Worm (Caenorhabditis elegans): ENCODE measurements around the gene C14C11.7.
A peak's percentile ranks its signal among the peaks of the same experiment; 100 is the strongest.

Gene C14C11.7

DNA sequence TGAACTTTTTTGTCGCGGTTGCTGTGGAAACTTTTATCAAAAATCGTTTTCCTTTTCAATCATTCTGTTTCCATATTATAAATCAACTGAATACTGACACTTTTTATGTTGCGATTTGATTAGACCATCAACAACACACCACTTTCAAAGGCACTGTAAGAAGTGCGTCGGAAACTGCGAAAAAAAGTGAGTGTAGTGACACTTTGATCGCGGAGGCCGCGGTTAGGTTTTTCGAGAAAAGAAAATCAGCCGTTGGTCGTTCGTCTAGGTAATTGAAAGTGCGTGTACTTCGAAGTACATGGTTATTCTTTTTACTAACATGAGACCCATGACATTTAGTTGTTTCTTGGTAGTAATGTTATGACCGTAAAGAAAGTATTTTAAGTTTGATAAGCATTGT lies 29.7 kb upstream of the C14C11.7 start (continued):
- no peak for TF ChIP-seq spr-1 (tag; optimal IDR thresholded peaks at IDR 0.05)
- TF ChIP-seq nhr-102 (tag; optimal IDR thresholded peaks at IDR 0.05): no peak
- TF ChIP-seq egl-27 (tag; optimal IDR thresholded peaks at IDR 0.05): no peak
- no peak for TF ChIP-seq lin-38 (GFP tag; IDR thresholded peaks at IDR 0.05)
- peak; percentile 47 for TF ChIP-seq hlh-11 (tag; optimal IDR thresholded peaks at IDR 0.05)
- TF ChIP-seq Y5F2A.4 (GFP tag; optimal IDR thresholded peaks at IDR 0.05): no peak
- no peak for TF ChIP-seq R02D3.7 (tag; optimal IDR thresholded peaks at IDR 0.05)
- TF ChIP-seq lin-29 (GFP tag; IDR thresholded peaks at IDR 0.05): no peak
- TF ChIP-seq ceh-44 (GFP tag; IDR thresholded peaks at IDR 0.05): no peak

DNA sequence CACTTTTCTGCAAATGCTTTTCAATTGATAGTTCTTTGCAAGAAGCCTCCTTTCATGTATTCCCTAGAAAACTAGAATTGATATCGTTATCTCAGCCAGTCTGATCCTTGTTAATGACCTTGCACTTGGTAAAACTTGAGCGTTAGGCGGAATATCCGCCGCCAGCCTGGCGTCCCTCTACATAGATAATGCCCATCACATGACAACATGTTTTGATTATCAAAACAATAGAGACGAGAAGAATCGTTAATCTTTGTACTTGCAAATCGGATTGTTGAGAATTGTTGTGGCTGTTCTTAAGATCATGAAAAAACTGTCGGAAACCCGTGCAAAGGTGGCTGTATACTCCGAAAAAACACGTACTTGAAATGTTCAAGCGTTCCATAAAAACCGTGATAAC lies 27.7 kb upstream of the C14C11.7 start:
- TF ChIP-seq rbr-2 (tag; optimal IDR thresholded peaks at IDR 0.05) (no peak), tra-1 (GFP tag; IDR thresholded peaks at IDR 0.05) (no peak), vab-7 (GFP tag; IDR thresholded peaks at IDR 0.05) (no peak), zip-11 (GFP tag; IDR thresholded peaks at IDR 0.05) (no peak), ztf-11 (tag; optimal IDR thresholded peaks at IDR 0.05) (no peak), ztf-7 (tag; optimal IDR thresholded peaks at IDR 0.05) (no peak), mdl-1 (tag; optimal IDR thresholded peaks at IDR 0.05) (peak in 1 of 2 experiments; percentile 4), unc-62 (GFP tag; optimal IDR thresholded peaks at IDR 0.05 in 1 of 2) (peak in 1 of 2 experiments; percentile 72), unc-62 (tag; optimal IDR thresholded peaks at IDR 0.05) (no peak), aly-2 (tag; optimal IDR thresholded peaks at IDR 0.05) (no peak), hlh-11 (tag; optimal IDR thresholded peaks at IDR 0.05) (peak; percentile 36), fkh-10 (GFP tag; optimal IDR thresholded peaks at IDR 0.05) (no peak), nhr-10 (tag; optimal IDR thresholded peaks at IDR 0.05) (no peak), unc-130 (GFP tag; optimal IDR thresholded peaks at IDR 0.05) (no peak), dmd-8 (GFP tag; IDR thresholded peaks at IDR 0.05) (no peak), F26F4.8 (GFP tag; conservative IDR thresholded peaks at IDR 0.05) (no peak)

DNA sequence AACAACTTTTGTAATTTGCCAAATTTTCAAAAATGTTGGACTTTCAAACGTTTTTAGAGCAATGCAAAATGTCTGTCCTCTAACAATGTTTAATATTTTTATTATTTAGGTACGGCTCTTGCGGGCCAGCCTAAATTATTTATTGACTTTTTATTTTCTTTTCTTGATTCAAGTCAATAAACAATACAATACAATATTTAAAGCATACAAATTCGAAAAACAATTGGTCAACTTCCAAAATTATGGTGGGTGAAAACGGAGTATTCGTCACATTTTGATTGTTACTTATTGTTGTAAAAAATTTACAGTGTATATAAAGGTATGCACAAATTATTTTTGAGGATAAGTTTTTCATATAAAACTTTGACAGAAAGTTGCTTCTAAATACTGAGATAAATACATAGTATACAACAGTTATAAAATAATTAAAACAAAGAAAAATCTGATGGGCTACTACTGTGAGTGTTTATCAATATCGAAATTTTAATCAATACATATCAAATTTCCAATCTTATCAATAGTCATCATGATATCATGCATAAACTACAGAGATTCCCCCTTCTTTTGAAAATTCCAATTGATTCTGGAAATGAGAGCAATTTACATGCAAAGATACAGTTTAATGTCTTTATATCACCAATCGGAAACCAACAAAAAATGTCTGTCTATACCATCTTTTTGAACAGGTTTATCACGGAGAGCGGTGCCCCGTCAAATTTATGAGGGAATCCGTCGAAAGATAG lies 25.9 kb upstream of the C14C11.7 start, which contains the start of gene F25B4.8:
Gene F25B4.8, minus strand, starts transcription at position 51 of the 743 bp plus-strand sequence.
- TF ChIP-seq T26A8.4 (GFP tag; IDR thresholded peaks at IDR 0.05) (no peak), fkh-10 (GFP tag; optimal IDR thresholded peaks at IDR 0.05) (no peak), ctbp-1 (GFP tag; IDR thresholded peaks at IDR 0.05) (no peak), daf-16 (GFP tag; optimal IDR thresholded peaks at IDR 0.05) (no peak), daf-16 (tag; optimal IDR thresholded peaks at IDR 0.05) (peak; percentile 34), snpc-1.2 (GFP tag; IDR thresholded peaks at IDR 0.05) (no peak), dve-1 (tag; optimal IDR thresholded peaks at IDR 0.05; ENCODE audit: insufficient read depth) (peak; percentile 8), nhr-42 (GFP tag; IDR thresholded peaks at IDR 0.05) (no peak), snpc-4 (tag; optimal IDR thresholded peaks at IDR 0.05) (no peak), nhr-76 (tag; optimal IDR thresholded peaks at IDR 0.05) (no peak), zag-1 (tag; optimal IDR thresholded peaks at IDR 0.05) (no peak), pqm-1 (tag; optimal IDR thresholded peaks at IDR 0.05) (peak; percentile 12)

DNA sequence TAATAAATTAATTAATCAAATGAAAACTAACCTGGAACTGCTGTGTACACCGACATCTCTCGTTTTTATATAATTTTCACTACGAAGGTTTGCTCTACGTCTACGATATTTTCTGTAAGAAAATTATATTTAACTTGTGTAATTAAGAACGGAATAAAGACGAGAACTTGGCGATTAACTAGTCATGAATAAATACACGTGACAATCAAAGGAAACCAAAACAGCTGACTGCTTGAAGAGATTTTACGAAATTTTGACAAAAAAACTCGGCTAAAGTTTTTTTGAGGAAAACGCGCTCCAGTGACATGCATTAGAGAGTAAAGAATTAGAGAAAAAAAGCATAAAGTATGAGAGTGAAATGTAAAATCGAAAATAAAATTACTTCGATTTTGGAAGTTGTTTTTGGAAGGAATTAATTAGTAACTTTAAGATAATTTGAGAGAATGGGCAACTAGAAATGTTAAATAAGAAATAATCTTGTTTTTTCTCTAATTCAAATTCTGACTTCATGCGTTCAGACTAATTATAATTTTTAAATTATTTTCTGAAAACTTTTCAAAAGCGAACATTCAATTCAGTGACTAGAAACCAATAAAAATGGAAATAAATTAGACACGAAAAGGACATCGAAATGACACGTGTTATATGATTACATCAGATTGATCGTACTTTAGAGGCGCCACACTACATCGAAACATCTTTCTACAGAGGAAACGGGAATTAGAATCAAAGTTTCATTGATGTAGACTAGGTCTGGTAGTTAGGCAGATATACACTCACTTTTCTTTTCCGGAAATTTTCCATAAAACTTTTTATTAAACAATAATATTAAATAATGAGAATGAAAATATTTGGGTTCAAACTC lies 21.5 kb upstream of the C14C11.7 start, which contains the start of gene F25B4.7:
Gene F25B4.7, minus strand, starts transcription at position 112 of the 865 bp plus-strand sequence.
- TF ChIP-seq tra-1 (GFP tag; IDR thresholded peaks at IDR 0.05) (no peak), pha-4 (GFP tag; IDR thresholded peaks at IDR 0.05) (no peak), pha-4 (tag; optimal IDR thresholded peaks at IDR 0.05) (no peak), unc-62 (GFP tag; optimal IDR thresholded peaks at IDR 0.05 in 1 of 2) (peak in 1 of 2 experiments; percentile 43), unc-62 (tag; optimal IDR thresholded peaks at IDR 0.05) (no peak), mdl-1 (tag; optimal IDR thresholded peaks at IDR 0.05) (peak in 1 of 2 experiments; percentile 64), nhr-77 (tag; optimal IDR thresholded peaks at IDR 0.05) (no peak), dmd-6 (GFP tag; IDR thresholded peaks at IDR 0.05) (0 out of 2 replicates have a peak, but pooled peaks have one; percentile 27), duxl-1 (tag; optimal IDR thresholded peaks at IDR 0.05; ENCODE audit: poor library complexity) (no peak), mxl-2 (GFP tag; conservative IDR thresholded peaks at IDR 0.05) (no peak), daf-12 (tag; optimal IDR thresholded peaks at IDR 0.05) (no peak), Y48G9A.11 (GFP tag; IDR thresholded peaks at IDR 0.05) (no peak), tag-97 (GFP tag; IDR thresholded peaks at IDR 0.05) (no peak), F10B5.3 (tag; optimal IDR thresholded peaks at IDR 0.05) (no peak), daf-16 (GFP tag; optimal IDR thresholded peaks at IDR 0.05) (no peak), daf-16 (tag; optimal IDR thresholded peaks at IDR 0.05) (peak; percentile 21)
